Worm (Caenorhabditis elegans): Measurements from ENCODE around the gene phf-30.

Gene phf-30

DNA sequence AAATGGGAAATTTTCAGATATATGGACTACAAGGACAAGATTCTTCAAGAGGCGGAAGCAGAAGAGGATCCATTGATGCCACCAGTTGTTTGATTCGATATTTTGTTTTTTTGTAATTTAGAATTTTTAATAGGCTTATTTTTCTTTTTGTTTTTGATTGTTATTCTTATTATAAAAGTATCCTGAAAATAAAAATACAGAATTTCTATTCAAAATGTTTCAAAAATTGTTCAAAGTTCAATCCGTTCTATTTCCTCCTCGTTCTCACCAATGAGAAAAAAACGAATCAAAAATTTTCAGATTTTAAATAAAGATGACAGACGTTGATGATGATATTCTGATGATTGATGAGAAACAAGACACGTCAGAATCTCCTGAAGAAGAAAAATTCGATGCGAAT lies at the start of gene phf-30:
TSS of gene phf-30 (plus strand) at position 301 of the 400 bp plus-strand sequence.
- TF ChIP-seq athp-1 (tag; optimal IDR thresholded peaks at IDR 0.05) (no peak), egl-44 (GFP tag; IDR thresholded peaks at IDR 0.05) (no peak), ztf-28 (GFP tag; IDR thresholded peaks at IDR 0.05) (no peak), T07F8.4 (tag; optimal IDR thresholded peaks at IDR 0.05) (no peak), Y53F4B.3 (GFP tag; IDR thresholded peaks at IDR 0.05) (no peak), Y79H2A.3 (GFP tag; conservative IDR thresholded peaks at IDR 0.05) (no peak), nhr-27 (tag; optimal IDR thresholded peaks at IDR 0.05) (no peak), xnd-1 (tag; optimal IDR thresholded peaks at IDR 0.05) (no peak), snpc-3.4 (tag; optimal IDR thresholded peaks at IDR 0.05) (no peak), ceh-40 (GFP tag; IDR thresholded peaks at IDR 0.05) (no peak), zfh-2 (GFP tag; conservative IDR thresholded peaks at IDR 0.05) (no peak), rcor-1 (GFP tag; IDR thresholded peaks at IDR 0.05) (no peak), mcd-1 (GFP tag; IDR thresholded peaks at IDR 0.05) (no peak), F55B11.4 (tag; optimal IDR thresholded peaks at IDR 0.05; ENCODE audit: borderline replicate concordance, insufficient read depth) (no peak), snpc-4 (GFP tag; optimal IDR thresholded peaks at IDR 0.05) (no peak), snpc-4 (tag; optimal IDR thresholded peaks at IDR 0.05) (no peak), Y56A3A.18 (GFP tag; IDR thresholded peaks at IDR 0.05) (no peak), C17E4.6 (GFP tag; IDR thresholded peaks at IDR 0.05) (no peak), sdz-38 (tag; optimal IDR thresholded peaks at IDR 0.05) (no peak), attf-5 (GFP tag; optimal IDR thresholded peaks at IDR 0.05) (no peak), ccch-3 (GFP tag; optimal IDR thresholded peaks at IDR 0.05) (no peak)

DNA sequence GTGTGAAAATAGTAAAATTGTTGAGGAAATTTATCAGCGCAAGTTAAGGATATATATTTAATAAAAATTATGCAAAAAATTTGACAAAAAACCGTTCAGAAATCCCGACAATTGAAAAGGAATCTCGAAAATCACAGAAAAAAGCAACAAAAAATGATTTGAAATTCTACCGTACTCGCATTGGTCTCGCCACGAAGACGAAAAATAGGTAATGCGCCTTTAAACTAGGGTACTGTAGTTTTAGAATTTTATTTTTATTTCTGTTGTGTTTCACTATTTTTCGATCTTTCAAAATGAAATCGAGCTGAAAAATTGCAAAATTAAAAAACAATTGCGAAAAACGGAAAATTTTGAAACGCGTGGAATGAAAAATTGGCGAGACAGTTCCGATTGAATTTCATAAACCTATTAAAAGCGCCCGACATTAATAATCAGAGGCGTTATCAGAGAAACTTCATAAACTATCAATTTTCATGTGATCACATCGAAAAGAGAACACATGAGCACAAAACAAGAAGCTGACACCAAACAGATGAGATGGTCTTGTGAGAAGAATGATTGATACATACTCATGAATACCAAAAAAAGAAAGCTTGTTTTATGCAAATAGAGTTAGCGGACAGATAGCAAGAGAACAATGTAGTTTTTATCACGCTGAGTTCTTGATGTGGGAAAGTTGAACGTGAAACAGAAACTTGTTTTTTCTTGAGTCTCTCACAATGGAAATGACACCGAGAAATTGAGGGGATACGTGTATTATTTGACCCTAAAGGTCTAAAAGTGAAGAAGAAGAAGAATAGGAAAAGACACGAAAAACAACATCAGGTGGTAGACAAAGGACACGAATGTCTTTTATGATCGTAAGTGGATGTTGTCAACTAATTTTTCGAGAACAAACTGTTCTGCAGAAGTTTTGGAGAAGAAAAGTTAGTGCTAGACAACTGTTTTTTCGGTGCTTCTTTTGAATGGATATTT lies 43.7 kb upstream of the phf-30 start:
- TF ChIP-seq F57C9.4 (tag; optimal IDR thresholded peaks at IDR 0.05) = no peak
- no peak for TF ChIP-seq F37B4.10 (GFP tag; IDR thresholded peaks at IDR 0.05)
- TF ChIP-seq dpl-1 (GFP tag; optimal IDR thresholded peaks at IDR 0.05) = no peak
- TF ChIP-seq repo-1 (tag; optimal IDR thresholded peaks at IDR 0.05) = no peak
- no peak for TF ChIP-seq attf-6 (GFP tag; IDR thresholded peaks at IDR 0.05)
- no peak for TF ChIP-seq ets-4 (GFP tag; optimal IDR thresholded peaks at IDR 0.05)
- peak; percentile 86 for TF ChIP-seq F33H1.4 (GFP tag; IDR thresholded peaks at IDR 0.05)
- TF ChIP-seq Y53F4B.3 (GFP tag; IDR thresholded peaks at IDR 0.05) = no peak
- no peak for TF ChIP-seq let-526 (GFP tag; IDR thresholded peaks at IDR 0.05)
- no peak for TF ChIP-seq snpc-1.3 (tag; optimal IDR thresholded peaks at IDR 0.05; ENCODE audit: insufficient read depth)
- TF ChIP-seq nhr-27 (tag; optimal IDR thresholded peaks at IDR 0.05) = no peak
- TF ChIP-seq madf-6 (GFP tag; IDR thresholded peaks at IDR 0.05) = peak; percentile 84
- no peak for TF ChIP-seq nfya-1 (tag; optimal IDR thresholded peaks at IDR 0.05; ENCODE audit: borderline replicate concordance, insufficient read depth)
- no peak for TF ChIP-seq F39B2.1 (GFP tag; IDR thresholded peaks at IDR 0.05)
- TF ChIP-seq ceh-79 (tag; optimal IDR thresholded peaks at IDR 0.05) = no peak
- no peak for TF ChIP-seq sdz-38 (tag; optimal IDR thresholded peaks at IDR 0.05)
- TF ChIP-seq him-1 (tag; optimal IDR thresholded peaks at IDR 0.05) = no peak
- TF ChIP-seq rcor-1 (GFP tag; IDR thresholded peaks at IDR 0.05) = no peak
- peak; percentile 31 for TF ChIP-seq F49E8.2 (tag; optimal IDR thresholded peaks at IDR 0.05; ENCODE audit: insufficient read depth)
- TF ChIP-seq unc-62 (GFP tag; optimal IDR thresholded peaks at IDR 0.05) = peak; percentile 65
- TF ChIP-seq hlh-26 (GFP tag; conservative IDR thresholded peaks at IDR 0.05) = no peak
- TF ChIP-seq B0336.3 (GFP tag; IDR thresholded peaks at IDR 0.05) = no peak
- no peak for TF ChIP-seq B0035.1 (tag; optimal IDR thresholded peaks at IDR 0.05)
- no peak for TF ChIP-seq unc-130 (GFP tag; optimal IDR thresholded peaks at IDR 0.05)
- no peak for TF ChIP-seq mcd-1 (GFP tag; IDR thresholded peaks at IDR 0.05)
- no peak for TF ChIP-seq aptf-2 (GFP tag; conservative IDR thresholded peaks at IDR 0.05)
- peak; percentile 79 for TF ChIP-seq xnd-1 (tag; optimal IDR thresholded peaks at IDR 0.05)
- no peak for TF ChIP-seq chd-7 (tag; optimal IDR thresholded peaks at IDR 0.05)
- no peak for TF ChIP-seq nhr-179 (tag; optimal IDR thresholded peaks at IDR 0.05)
- TF ChIP-seq pha-4 (tag; optimal IDR thresholded peaks at IDR 0.05) = peak; percentile 55
- no peak for TF ChIP-seq mes-4 (tag; optimal IDR thresholded peaks at IDR 0.05)
